Fruit fly (Drosophila melanogaster) whole organism, embryonic: ENCODE data around the gene Usp14.

Experiments
- Blimp-1 ChIP-seq: fragments of 200-800 bp; sonication (Bioruptor generic); optimal IDR thresholded peaks from 3 replicates; lab custom pipeline; 2018; ENCODE audit warnings: missing biosample characterization, missing genetic modification characterization, mild to moderate bottlenecking, moderate library complexity, missing genetic modification reagents
- C15 ChIP-seq: fragments of 200-800 bp; sonication (Bioruptor generic); IDR thresholded peaks from 3 replicates; pipeline ENCODE4 v1.3.6; 2022; ENCODE audit warnings: missing biosample characterization, missing genetic modification characterization
- CG10321 ChIP-seq: fragments of 200-800 bp; sonication (Bioruptor generic); IDR thresholded peaks from 2 replicates; pipeline ENCODE4 v1.3.6; 2022; ENCODE audit warnings: missing biosample characterization, missing genetic modification characterization
- CG12391 ChIP-seq: fragments of 200-800 bp; sonication (Bioruptor generic); optimal IDR thresholded peaks from 3 replicates; lab custom pipeline; 2018; ENCODE audit warnings: missing biosample characterization, mild to moderate bottlenecking, missing genetic modification characterization, moderate library complexity
- CG13123 ChIP-seq: fragments of 200-800 bp; sonication (Bioruptor generic); optimal IDR thresholded peaks from 2 replicates; lab custom pipeline; 2016; ENCODE audit warnings: missing biosample characterization, missing genetic modification characterization
- CG15011 ChIP-seq: fragments of 200-800 bp; sonication (Bioruptor generic); optimal IDR thresholded peaks from 3 replicates; lab custom pipeline; 2018; ENCODE audit warnings: missing biosample characterization, mild to moderate bottlenecking, missing genetic modification characterization
- CG15073 ChIP-seq: fragments of 200-800 bp; sonication (Bioruptor generic); optimal IDR thresholded peaks from 2 replicates; lab custom pipeline; 2016; ENCODE audit warnings: missing biosample characterization, missing genetic modification characterization
- CG1602 ChIP-seq: fragments of 200-800 bp; sonication (Bioruptor generic); optimal IDR thresholded peaks from 3 replicates; lab custom pipeline; 2016; ENCODE audit warnings: missing biosample characterization, missing genetic modification characterization
- CG17568 ChIP-seq: fragments of 200-800 bp; sonication (Bioruptor generic); optimal IDR thresholded peaks from 2 replicates; lab custom pipeline; 2018; ENCODE audit warnings: missing biosample characterization, mild to moderate bottlenecking, missing genetic modification characterization, moderate library complexity
- CG18011 ChIP-seq: fragments of 200-800 bp; sonication (Bioruptor generic); optimal IDR thresholded peaks from 2 replicates; lab custom pipeline; 2017; ENCODE audit warnings: missing biosample characterization, missing genetic modification characterization, mild to moderate bottlenecking, moderate library complexity, missing genotype
- CG2129 ChIP-seq: fragments of 200-800 bp; sonication (Bioruptor generic); IDR thresholded peaks from 2 replicates; pipeline ENCODE4 v1.3.6; 2022; ENCODE audit warnings: missing biosample characterization, missing genetic modification characterization; ENCODE audit not compliant: partially characterized antibody
- CG2199 ChIP-seq: fragments of 200-800 bp; sonication (Bioruptor generic); IDR thresholded peaks from 3 replicates; pipeline ENCODE4 v1.3.6; 2022; ENCODE audit warnings: missing biosample characterization, missing genetic modification characterization
- CG2712 ChIP-seq: fragments of 200-800 bp; optimal IDR thresholded peaks from 3 replicates; lab custom pipeline; 2019; ENCODE audit warnings: missing biosample characterization, mild to moderate bottlenecking, missing genetic modification characterization, moderate library complexity
- CG3065 ChIP-seq: fragments of 200-800 bp; sonication (Bioruptor generic); optimal IDR thresholded peaks from 2 replicates; lab custom pipeline; 2016; ENCODE audit warnings: missing biosample characterization, missing genetic modification characterization
- CG31388 ChIP-seq: fragments of 200-800 bp; sonication (Bioruptor generic); optimal IDR thresholded peaks from 2 replicates; lab custom pipeline; 2016; ENCODE audit warnings: missing biosample characterization, missing genetic modification characterization
- CG3163 ChIP-seq: fragments of 200-800 bp; sonication (Bioruptor generic); optimal IDR thresholded peaks from 3 replicates; lab custom pipeline; 2016; ENCODE audit warnings: missing biosample characterization, missing genetic modification characterization
- CG3281 ChIP-seq: fragments of 200-800 bp; sonication (Bioruptor generic); optimal IDR thresholded peaks from 3 replicates; lab custom pipeline; 2017; ENCODE audit warnings: missing biosample characterization, mild to moderate bottlenecking, missing genetic modification characterization
- CG3726 ChIP-seq: fragments of 200-800 bp; sonication (Bioruptor generic); IDR thresholded peaks from 3 replicates; pipeline ENCODE4, ENCODE4 v1.3.6; 2022; ENCODE audit warnings: missing biosample characterization, missing genetic modification characterization
- CG3838 ChIP-seq: fragments of 200-800 bp; sonication (Bioruptor generic); optimal IDR thresholded peaks from 3 replicates; lab custom pipeline; 2016; ENCODE audit warnings: missing biosample characterization, missing genetic modification characterization
- CG3847 ChIP-seq: fragments of 200-800 bp; sonication (Bioruptor generic); IDR thresholded peaks from 2 replicates; pipeline ENCODE4 v1.3.6; 2022; ENCODE audit warnings: missing biosample characterization, missing genetic modification characterization
- CG4854 ChIP-seq: fragments of 200-800 bp; sonication (Bioruptor generic); optimal IDR thresholded peaks from 2 replicates; lab custom pipeline; 2016; ENCODE audit warnings: missing biosample characterization, missing genetic modification characterization, inconsistent platforms
- CG7357 ChIP-seq: fragments of 200-800 bp; sonication (Bioruptor generic); IDR thresholded peaks from 3 replicates; pipeline ENCODE4 v1.3.6; 2022; ENCODE audit warnings: missing biosample characterization, missing genetic modification characterization
- CG8281 ChIP-seq: fragments of 200-800 bp; sonication (Bioruptor generic); optimal IDR thresholded peaks from 2 replicates; lab custom pipeline; 2018; ENCODE audit warnings: missing biosample characterization, mild to moderate bottlenecking, missing genetic modification characterization, moderate library complexity
- CG8388 ChIP-seq: fragments of 200-800 bp; sonication (Bioruptor generic); optimal IDR thresholded peaks from 2 replicates; lab custom pipeline; 2019; ENCODE audit warnings: missing biosample characterization, mild to moderate bottlenecking, missing genetic modification characterization, moderate library complexity
- CG8478 ChIP-seq: fragments of >200 bp; optimal IDR thresholded peaks from 2 replicates; lab custom pipeline; 2018
- CTCF ChIP-seq: fragments of 200-800 bp; sonication (Bioruptor generic); optimal IDR thresholded peaks from 2 replicates; lab custom pipeline; 2017; ENCODE audit warnings: missing biosample characterization, mild to moderate bottlenecking, missing genetic modification characterization, moderate library complexity
- CkIIα-i1 ChIP-seq: fragments of 200-800 bp; sonication (Bioruptor generic); IDR thresholded peaks from 2 replicates; pipeline ENCODE4 v1.3.6; 2022; ENCODE audit warnings: missing biosample characterization, missing genetic modification characterization
- D ChIP-seq, 2 experiments: fragments of 200-800 bp in 1 of 2; fragments of >200 bp in 1 of 2; sonication (Bioruptor generic) in 1 of 2; optimal IDR thresholded peaks; 2 replicates in 1 of 2; 3 replicates in 1 of 2; lab custom pipeline; 2017; ENCODE audit warnings: mild to moderate bottlenecking in 1 of 2, missing biosample characterization in 1 of 2, missing genetic modification characterization in 1 of 2, missing genetic modification reagents in 1 of 2
- Hr78 ChIP-seq, 2 experiments: fragments of 200-800 bp in 1 of 2; fragments of >200 bp in 1 of 2; sonication (Bioruptor generic) in 1 of 2; optimal IDR thresholded peaks; 2 replicates each; lab custom pipeline; 2017 to 2019; ENCODE audit warnings: missing biosample characterization in 2 of 2, missing genetic modification characterization in 2 of 2, mild to moderate bottlenecking in 1 of 2, moderate library complexity in 1 of 2
- Kr ChIP-seq: fragments of 200-800 bp; sonication (Bioruptor generic); optimal IDR thresholded peaks from 2 replicates; lab custom pipeline; 2017; ENCODE audit warnings: missing biosample characterization, mild to moderate bottlenecking, missing genetic modification characterization
- Max ChIP-seq: fragments of 200-800 bp; sonication (Bioruptor generic); optimal IDR thresholded peaks from 2 replicates; lab custom pipeline; 2016; ENCODE audit warnings: missing biosample characterization, mild to moderate bottlenecking, missing genetic modification characterization
- Myb ChIP-seq: fragments of 200-800 bp; sonication (Bioruptor generic); optimal IDR thresholded peaks from 2 replicates; lab custom pipeline; 2016; ENCODE audit warnings: missing biosample characterization, missing genetic modification characterization
- Neu2 ChIP-seq: fragments of 200-800 bp; sonication (Bioruptor generic); optimal IDR thresholded peaks from 3 replicates; lab custom pipeline; 2016; ENCODE audit warnings: missing biosample characterization, missing genetic modification characterization, borderline replicate concordance
- Six4 ChIP-seq: fragments of 200-800 bp; sonication (Bioruptor generic); optimal IDR thresholded peaks from 2 replicates; lab custom pipeline; 2016; ENCODE audit warnings: missing biosample characterization, missing genetic modification characterization
- Usf ChIP-seq: fragments of 200-800 bp; sonication (Bioruptor generic); optimal IDR thresholded peaks from 2 replicates; lab custom pipeline; 2017; ENCODE audit warnings: missing genotype, missing biosample characterization, missing genetic modification characterization
- Xbp1 ChIP-seq: fragments of 200-800 bp; sonication (Bioruptor generic); optimal IDR thresholded peaks from 3 replicates; lab custom pipeline; 2016; ENCODE audit warnings: missing biosample characterization, mild to moderate bottlenecking, missing genetic modification characterization
- ato ChIP-seq: fragments of 200-800 bp; sonication (Bioruptor generic); IDR thresholded peaks from 2 replicates; pipeline ENCODE4 v1.3.6; 2022; ENCODE audit warnings: missing biosample characterization, missing genetic modification characterization; ENCODE audit not compliant: partially characterized antibody
- bigmax ChIP-seq: fragments of 200-800 bp; sonication (Bioruptor generic); optimal IDR thresholded peaks from 2 replicates; lab custom pipeline; 2018; ENCODE audit warnings: missing biosample characterization, mild to moderate bottlenecking, missing genetic modification characterization
- cas ChIP-seq: fragments of 200-800 bp; sonication (Bioruptor generic); IDR thresholded peaks from 2 replicates; pipeline ENCODE4 v1.3.6; 2022; ENCODE audit warnings: missing biosample characterization, missing genetic modification characterization
- croc ChIP-seq: fragments of 200-800 bp; sonication (Bioruptor generic); conservative IDR thresholded peaks from 3 replicates; pipeline ENCODE4 v1.3.6; 2022; ENCODE audit warnings: missing biosample characterization, missing genetic modification characterization
- dm ChIP-seq: fragments of 200-800 bp; sonication (Bioruptor generic); optimal IDR thresholded peaks from 3 replicates; lab custom pipeline; 2016; ENCODE audit warnings: missing biosample characterization, missing genetic modification characterization
- hth ChIP-seq: fragments of >200 bp; optimal IDR thresholded peaks from 2 replicates; lab custom pipeline; 2017; ENCODE audit warnings: inconsistent platforms
- klu ChIP-seq: fragments of 200-800 bp; sonication (Bioruptor generic); IDR thresholded peaks from 2 replicates; pipeline ENCODE4 v1.3.6; 2022; ENCODE audit warnings: missing biosample characterization, missing genetic modification characterization
- nau ChIP-seq: fragments of 200-800 bp; sonication (Bioruptor generic); optimal IDR thresholded peaks from 3 replicates; lab custom pipeline; 2017; ENCODE audit warnings: missing biosample characterization, mild to moderate bottlenecking, missing genetic modification characterization, missing genetic modification reagents
- p53 ChIP-seq: fragments of 200-800 bp; sonication (Bioruptor generic); optimal IDR thresholded peaks from 2 replicates; lab custom pipeline; 2016; ENCODE audit warnings: missing biosample characterization, missing genetic modification characterization
- pros ChIP-seq: fragments of 200-800 bp; sonication (Bioruptor generic); optimal IDR thresholded peaks from 3 replicates; lab custom pipeline; 2019; ENCODE audit warnings: missing biosample characterization, mild to moderate bottlenecking, missing genetic modification characterization, moderate library complexity
- slou ChIP-seq: fragments of 200-800 bp; sonication (Bioruptor generic); optimal IDR thresholded peaks from 3 replicates; lab custom pipeline; 2016; ENCODE audit warnings: missing biosample characterization, missing genetic modification characterization
- slp2 ChIP-seq: fragments of 200-800 bp; sonication (Bioruptor generic); optimal IDR thresholded peaks from 2 replicates; lab custom pipeline; 2016; ENCODE audit warnings: missing biosample characterization, missing genetic modification characterization
- sna ChIP-seq: fragments of 200-800 bp; sonication (Bioruptor generic); IDR thresholded peaks from 2 replicates; pipeline ENCODE4 v1.3.6; 2022; ENCODE audit warnings: missing biosample characterization, missing genetic modification characterization; ENCODE audit not compliant: partially characterized antibody
- sob ChIP-seq: fragments of 200-800 bp; sonication (Bioruptor generic); IDR thresholded peaks from 2 replicates; pipeline ENCODE4 v1.3.6; 2022; ENCODE audit warnings: missing biosample characterization, missing genetic modification characterization
- tll ChIP-seq, 2 experiments: fragments of 200-800 bp in 1 of 2; fragments of >200 bp in 1 of 2; sonication (Bioruptor generic) in 1 of 2; optimal IDR thresholded peaks; 2 replicates each; lab custom pipeline; 2017 to 2019; ENCODE audit warnings: missing biosample characterization in 2 of 2, missing genetic modification characterization in 2 of 2, mild to moderate bottlenecking in 1 of 2, moderate library complexity in 1 of 2
- yki ChIP-seq: fragments of >200 bp; optimal IDR thresholded peaks from 3 replicates; lab custom pipeline; 2018

Usp14 gene

DNA sequence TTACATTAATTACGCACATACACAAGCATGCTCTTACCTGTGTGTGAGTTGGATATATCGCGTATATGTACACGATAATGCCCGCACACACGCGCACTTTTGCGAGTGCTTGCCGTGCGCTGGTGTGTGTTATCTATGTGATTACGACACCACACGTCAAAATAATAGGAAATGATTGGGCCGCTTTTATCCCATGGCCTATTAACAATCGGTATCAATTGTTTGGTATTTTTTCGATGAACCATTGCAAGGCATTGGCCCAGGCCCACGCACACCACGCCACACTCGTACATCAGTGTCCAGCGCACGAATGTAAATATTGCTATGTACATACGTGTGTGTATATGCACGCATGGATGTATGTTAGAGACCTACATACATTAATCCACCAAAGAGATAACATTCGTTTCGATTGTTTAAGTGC lies 20.7 kb upstream of the Usp14 start (continued):
- TF ChIP-seq CG3726 (GFP tag; lab: Robert Waterston, UW): no peak
- peak; percentile 43 for TF ChIP-seq slp2
- no peak for TF ChIP-seq CG2129
- TF ChIP-seq CG1602 (GFP tag; lab: Kevin White, UChicago): no peak
- no peak for TF ChIP-seq Usf
- TF ChIP-seq bigmax (GFP tag; lab: Kevin White, UChicago): peak; percentile 57
- no peak for TF ChIP-seq yki (lab: Kevin White, UChicago)
- TF ChIP-seq CG8478 (lab: Kevin White, UChicago): no peak
- TF ChIP-seq Six4 (GFP tag; lab: Kevin White, UChicago): peak; percentile 48
- peak; percentile 46 for TF ChIP-seq CG12391
- peak; percentile 92 for TF ChIP-seq D (optimal IDR thresholded peaks at IDR 0.05; lab: Kevin White, UChicago)
- peak; percentile 31 for TF ChIP-seq D (GFP tag; optimal IDR thresholded peaks at IDR 0.05; lab: Kevin White, UChicago)
- TF ChIP-seq Hr78 (GFP tag; optimal IDR thresholded peaks at IDR 0.05; lab: Kevin White, UChicago): peak in 1 of 2 experiments; percentile 51
- TF ChIP-seq CG13123 (GFP tag; lab: Kevin White, UChicago): peak; percentile 30
- TF ChIP-seq CG15011 (GFP tag; lab: Kevin White, UChicago): peak; percentile 45
- TF ChIP-seq CG2712 (tag; lab: Kevin White, UChicago): peak; percentile 56
- peak; percentile 48 for TF ChIP-seq CG8388 (GFP tag; lab: Kevin White, UChicago)
- peak; percentile 23 for TF ChIP-seq CG8281
- TF ChIP-seq Myb (GFP tag; lab: Kevin White, UChicago): peak; percentile 9
- no peak for TF ChIP-seq Kr (GFP tag; lab: Kevin White, UChicago)
- TF ChIP-seq CG3163 (GFP tag; lab: Kevin White, UChicago): peak; percentile 63
- TF ChIP-seq sob (GFP tag; lab: Robert Waterston, UW): peak; percentile 72; the same call in 1 of the 2 replicates
- TF ChIP-seq tll (GFP tag; optimal IDR thresholded peaks at IDR 0.05; lab: Kevin White, UChicago): no peak
- TF ChIP-seq CG17568: peak; percentile 72
- TF ChIP-seq slou (GFP tag; lab: Kevin White, UChicago): no peak
- TF ChIP-seq C15: no peak
- no peak for TF ChIP-seq Neu2 (GFP tag; lab: Kevin White, UChicago)
- no peak for TF ChIP-seq croc
- TF ChIP-seq cas: no peak
- peak; percentile 85 for TF ChIP-seq nau
- TF ChIP-seq pros (GFP tag; lab: Kevin White, UChicago): peak; percentile 74
- TF ChIP-seq CG3847 (GFP tag; lab: Robert Waterston, UW): no peak
- peak; percentile 86; the same call in 2 of the 3 replicates for TF ChIP-seq CG2199 (GFP tag; lab: Robert Waterston, UW)
- TF ChIP-seq CG4854: peak; percentile 32
- peak; percentile 76 for TF ChIP-seq CG3281 (GFP tag; lab: Kevin White, UChicago)
- TF ChIP-seq klu: no peak
- no peak for TF ChIP-seq CG7357
- TF ChIP-seq sna (GFP tag; lab: Robert Waterston, UW): peak; percentile 63
- no peak for TF ChIP-seq CG31388 (GFP tag; lab: Kevin White, UChicago)
- TF ChIP-seq dm (GFP tag; lab: Kevin White, UChicago): peak; percentile 50
- TF ChIP-seq Xbp1 (GFP tag; lab: Kevin White, UChicago): peak; percentile 44
- TF ChIP-seq Max (GFP tag; lab: Kevin White, UChicago): peak; percentile 6
- no peak for TF ChIP-seq CG3838
- no peak for TF ChIP-seq Blimp-1 (GFP tag; lab: Kevin White, UChicago)
- peak; percentile 13; the same call in 1 of the 2 replicates for TF ChIP-seq ato (GFP tag; lab: Robert Waterston, UW)
- TF ChIP-seq CG10321 (GFP tag; lab: Robert Waterston, UW): no peak
- TF ChIP-seq CG3065 (GFP tag; lab: Kevin White, UChicago): no peak
- no peak for TF ChIP-seq p53
- TF ChIP-seq CkIIα-i1 (GFP tag; lab: Robert Waterston, UW): no peak
- no peak for TF ChIP-seq hth (lab: Kevin White, UChicago)
- TF ChIP-seq CTCF (GFP tag; lab: Kevin White, UChicago): peak; percentile 26
- TF ChIP-seq CG15073 (GFP tag; lab: Kevin White, UChicago): no peak
- TF ChIP-seq CG18011: peak; percentile 34
